Fruit fly (Drosophila melanogaster) whole organism, embryonic: ENCODE results near the gene Rab3GAP1.

Experiments used
- Aef1 ChIP-seq: fragments of 200-800 bp; sonication (Bioruptor generic); IDR thresholded peaks from 3 replicates; pipeline ENCODE4 v1.3.6; 2022; ENCODE audit warnings: missing biosample characterization, missing genetic modification characterization
- Bdp1 ChIP-seq: fragments of 200-800 bp; sonication (Bioruptor generic); optimal IDR thresholded peaks from 3 replicates; lab custom pipeline; 2016; ENCODE audit warnings: missing biosample characterization, missing genetic modification characterization
- CG10147 ChIP-seq: fragments of 200-800 bp; sonication (Bioruptor generic); optimal IDR thresholded peaks from 2 replicates; lab custom pipeline; 2019; ENCODE audit warnings: missing biosample characterization, mild to moderate bottlenecking, missing genetic modification characterization, moderate library complexity
- CG10209 ChIP-seq: fragments of 200-800 bp; sonication (Bioruptor generic); optimal IDR thresholded peaks from 3 replicates; lab custom pipeline; 2017; ENCODE audit warnings: missing biosample characterization, mild to moderate bottlenecking, missing genetic modification characterization, missing genetic modification reagents
- CG11504 ChIP-seq: fragments of 200-800 bp; sonication (Bioruptor generic); optimal IDR thresholded peaks from 3 replicates; lab custom pipeline; 2019; ENCODE audit warnings: missing biosample characterization, mild to moderate bottlenecking, missing genetic modification characterization, moderate library complexity
- CG11723 ChIP-seq: fragments of 200-800 bp; sonication (Bioruptor generic); optimal IDR thresholded peaks from 2 replicates; lab custom pipeline; 2017; ENCODE audit warnings: missing biosample characterization, mild to moderate bottlenecking, missing genetic modification characterization
- CG12071 ChIP-seq: fragments of 200-800 bp; sonication (Bioruptor generic); optimal IDR thresholded peaks from 3 replicates; lab custom pipeline; 2018; ENCODE audit warnings: missing biosample characterization, mild to moderate bottlenecking, missing genetic modification characterization
- CG12744 ChIP-seq: fragments of 200-800 bp; sonication (Bioruptor generic); optimal IDR thresholded peaks from 2 replicates; lab custom pipeline; 2016; ENCODE audit warnings: missing biosample characterization, missing genetic modification characterization
- CG13775 ChIP-seq: fragments of 200-800 bp; sonication (Bioruptor generic); optimal IDR thresholded peaks from 3 replicates; lab custom pipeline; 2017; ENCODE audit warnings: missing biosample characterization, mild to moderate bottlenecking, missing genetic modification characterization
- CG14441 ChIP-seq: fragments of 200-800 bp; sonication (Bioruptor generic); IDR thresholded peaks from 2 replicates; pipeline ENCODE4 v1.3.6; 2022; ENCODE audit warnings: missing biosample characterization, missing genetic modification characterization
- CG15514 ChIP-seq: fragments of 200-800 bp; sonication (Bioruptor generic); optimal IDR thresholded peaks from 3 replicates; lab custom pipeline; 2017; ENCODE audit warnings: missing biosample characterization, missing genetic modification characterization, mild to moderate bottlenecking, moderate library complexity, missing genetic modification reagents
- CG1647 ChIP-seq: fragments of 200-800 bp; sonication (Bioruptor generic); optimal IDR thresholded peaks from 3 replicates; lab custom pipeline; 2016; ENCODE audit warnings: missing biosample characterization, missing genetic modification characterization
- CG16779 ChIP-seq: fragments of 200-800 bp; sonication (Bioruptor generic); IDR thresholded peaks from 2 replicates; pipeline ENCODE4 v1.3.6; 2022; ENCODE audit warnings: missing biosample characterization, missing genetic modification characterization
- CG17328 ChIP-seq: fragments of 200-800 bp; sonication (Bioruptor generic); IDR thresholded peaks from 2 replicates; pipeline ENCODE4 v1.3.6; 2022; ENCODE audit warnings: missing biosample characterization, missing genetic modification characterization
- CG17912 ChIP-seq: fragments of 200-800 bp; sonication (Bioruptor generic); optimal IDR thresholded peaks from 2 replicates; lab custom pipeline; 2018; ENCODE audit warnings: missing biosample characterization, mild to moderate bottlenecking, missing genetic modification characterization
- CG18476 ChIP-seq: fragments of 200-800 bp; sonication (Bioruptor generic); optimal IDR thresholded peaks from 2 replicates; lab custom pipeline; 2016; ENCODE audit warnings: missing biosample characterization, mild to moderate bottlenecking, missing genetic modification characterization
- CG2678 ChIP-seq: fragments of 200-800 bp; sonication (Bioruptor generic); optimal IDR thresholded peaks from 3 replicates; lab custom pipeline; 2019; ENCODE audit warnings: missing biosample characterization, mild to moderate bottlenecking, missing genetic modification characterization, moderate library complexity
- CG4424 ChIP-seq: fragments of 200-800 bp; sonication (Bioruptor generic); optimal IDR thresholded peaks from 3 replicates; lab custom pipeline; 2016; ENCODE audit warnings: missing biosample characterization, missing genetic modification characterization
- CG5180 ChIP-seq: fragments of 200-800 bp; sonication (Bioruptor generic); optimal IDR thresholded peaks from 3 replicates; lab custom pipeline; 2017; ENCODE audit warnings: missing biosample characterization, missing genetic modification characterization, mild to moderate bottlenecking, moderate library complexity, missing genetic modification reagents
- CG6272 ChIP-seq: fragments of 200-800 bp; sonication (Bioruptor generic); IDR thresholded peaks from 2 replicates; pipeline ENCODE4 v1.3.6; 2022; ENCODE audit warnings: missing biosample characterization, missing genetic modification characterization
- E2f2 ChIP-seq: fragments of 200-800 bp; sonication (Bioruptor generic); IDR thresholded peaks from 2 replicates; pipeline ENCODE4 v1.3.6; 2022; ENCODE audit warnings: missing biosample characterization, missing genetic modification characterization
- Eip74EF ChIP-seq, 2 experiments: fragments of 200-800 bp in 1 of 2; fragments of >200 bp in 1 of 2; sonication (Bioruptor generic) in 1 of 2; optimal IDR thresholded peaks; 2 replicates each; lab custom pipeline; 2017 to 2019; ENCODE audit warnings: missing biosample characterization in 2 of 2, missing genetic modification characterization in 2 of 2, mild to moderate bottlenecking in 1 of 2, moderate library complexity in 1 of 2
- Ets65A ChIP-seq: fragments of 200-800 bp; sonication (Bioruptor generic); peaks from one replicate; lab custom pipeline; 2016; ENCODE audit warnings: missing biosample characterization, missing genetic modification characterization
- HHEX ChIP-seq: fragments of 200-800 bp; sonication (Bioruptor generic); optimal IDR thresholded peaks from 3 replicates; lab custom pipeline; 2017; ENCODE audit warnings: missing biosample characterization, mild to moderate bottlenecking, missing genetic modification characterization, missing genetic modification reagents
- Hmr ChIP-seq: fragments of 200-800 bp; sonication (Bioruptor generic); optimal IDR thresholded peaks from 3 replicates; lab custom pipeline; 2017; ENCODE audit warnings: mild to moderate bottlenecking, missing biosample characterization, missing genetic modification reagents, missing genetic modification characterization
- Nf-YA ChIP-seq: fragments of 200-800 bp; sonication (Bioruptor generic); IDR thresholded peaks from 2 replicates; pipeline ENCODE4 v1.3.6; 2022; ENCODE audit warnings: missing biosample characterization, missing genetic modification characterization
- Opbp ChIP-seq: fragments of 200-800 bp; sonication (Bioruptor generic); IDR thresholded peaks from 3 replicates; pipeline ENCODE4 v1.3.6; 2022; ENCODE audit warnings: missing biosample characterization, missing genetic modification characterization; ENCODE audit not compliant: partially characterized antibody
- Ptx1 ChIP-seq: fragments of 200-800 bp; sonication (Bioruptor generic); IDR thresholded peaks from 2 replicates; pipeline ENCODE4 v1.3.6; 2022; ENCODE audit warnings: missing biosample characterization, missing genetic modification characterization
- Rx ChIP-seq: fragments of 200-800 bp; sonication (Bioruptor generic); IDR thresholded peaks from 2 replicates; pipeline ENCODE4 v1.3.6; 2022; ENCODE audit warnings: missing biosample characterization, missing genetic modification characterization
- az2 ChIP-seq: fragments of 200-800 bp; sonication (Bioruptor generic); optimal IDR thresholded peaks from 3 replicates; lab custom pipeline; 2016; ENCODE audit warnings: missing biosample characterization, missing genetic modification characterization
- caup ChIP-seq: fragments of 200-800 bp; sonication (Bioruptor generic); optimal IDR thresholded peaks from 3 replicates; lab custom pipeline; 2017; ENCODE audit warnings: missing biosample characterization, mild to moderate bottlenecking, missing genetic modification characterization, moderate library complexity; ENCODE audit not compliant: severe bottlenecking
- crp ChIP-seq, 2 experiments: fragments of 200-800 bp; sonication (Bioruptor generic); optimal IDR thresholded peaks; 2 replicates in 1 of 2; 3 replicates in 1 of 2; lab custom pipeline; 2017; ENCODE audit warnings: missing biosample characterization in 2 of 2, missing genetic modification characterization in 2 of 2, mild to moderate bottlenecking in 1 of 2, moderate library complexity in 1 of 2
- cwo ChIP-seq: fragments of 200-800 bp; sonication (Bioruptor generic); optimal IDR thresholded peaks from 3 replicates; lab custom pipeline; 2017; ENCODE audit warnings: missing biosample characterization, missing genetic modification characterization, mild to moderate bottlenecking, moderate library complexity, missing genetic modification reagents
- dysf ChIP-seq: fragments of 200-800 bp; sonication (Bioruptor generic); IDR thresholded peaks from 3 replicates; pipeline ENCODE4 v1.3.6; 2022; ENCODE audit warnings: missing biosample characterization, missing genetic modification characterization
- eve ChIP-seq, 2 experiments: fragments of >200 bp; optimal IDR thresholded peaks; 2 replicates each; lab custom pipeline; 2017; ENCODE audit warnings: missing biosample characterization in 2 of 2, missing genetic modification characterization in 2 of 2
- gce ChIP-seq: fragments of 200-800 bp; sonication (Bioruptor generic); IDR thresholded peaks from 3 replicates; pipeline ENCODE4 v1.3.6; 2022; ENCODE audit warnings: missing biosample characterization, missing genetic modification characterization
- ken ChIP-seq: fragments of 200-800 bp; sonication (Bioruptor generic); IDR thresholded peaks from 3 replicates; pipeline ENCODE4 v1.3.6; 2022; ENCODE audit warnings: missing biosample characterization, missing genetic modification characterization
- klu ChIP-seq: fragments of 200-800 bp; sonication (Bioruptor generic); IDR thresholded peaks from 2 replicates; pipeline ENCODE4 v1.3.6; 2022; ENCODE audit warnings: missing biosample characterization, missing genetic modification characterization
- nerfin-2 ChIP-seq: fragments of 200-800 bp; sonication (Bioruptor generic); IDR thresholded peaks from 2 replicates; pipeline ENCODE4 v1.3.6; 2022; ENCODE audit warnings: missing biosample characterization, missing genetic modification characterization; ENCODE audit not compliant: partially characterized antibody
- pan ChIP-seq, 4 experiments: fragments of >200 bp in 3 of 4; fragments of 200-800 bp in 1 of 4; sonication (Bioruptor generic) in 1 of 4; optimal IDR thresholded peaks in 3 of 4; IDR thresholded peaks in 1 of 4; 2 replicates each; pipeline versions ENCODE4 v1.3.6 to Lab custom; 2017 to 2022; ENCODE audit warnings: missing biosample characterization in 2 of 4, missing genetic modification characterization in 2 of 4, mixed read lengths in 1 of 4
- pb ChIP-seq: fragments of 200-800 bp; sonication (Bioruptor generic); optimal IDR thresholded peaks from 3 replicates; lab custom pipeline; 2016; ENCODE audit warnings: missing biosample characterization, missing genetic modification characterization
- pfk ChIP-seq: fragments of 200-800 bp; sonication (Bioruptor generic); optimal IDR thresholded peaks from 2 replicates; lab custom pipeline; 2018; ENCODE audit warnings: missing biosample characterization, mild to moderate bottlenecking, missing genetic modification characterization, moderate library complexity
- pita ChIP-seq: fragments of 200-800 bp; sonication (Bioruptor generic); optimal IDR thresholded peaks from 2 replicates; lab custom pipeline; 2017; ENCODE audit warnings: missing biosample characterization, mild to moderate bottlenecking, missing genetic modification characterization
- pnt ChIP-seq: fragments of 200-800 bp; sonication (Bioruptor generic); optimal IDR thresholded peaks from 3 replicates; lab custom pipeline; 2016; ENCODE audit warnings: missing biosample characterization, missing genetic modification characterization
- prd ChIP-seq, 3 experiments: fragments of >200 bp in 2 of 3; fragments of 200-800 bp in 1 of 3; sonication (Bioruptor generic) in 1 of 3; optimal IDR thresholded peaks in 2 of 3; IDR thresholded peaks in 1 of 3; 2 replicates in 2 of 3; 3 replicates in 1 of 3; pipeline versions ENCODE4 v1.3.6 to Lab custom; 2017 to 2022; ENCODE audit warnings: missing biosample characterization in 1 of 3, missing genetic modification characterization in 1 of 3
- rib ChIP-seq: fragments of 200-800 bp; sonication (Bioruptor generic); IDR thresholded peaks from 2 replicates; pipeline ENCODE4 v1.3.6; 2022; ENCODE audit warnings: missing biosample characterization, missing genetic modification characterization
- schlank ChIP-seq: fragments of 200-800 bp; sonication (Bioruptor generic); optimal IDR thresholded peaks from 2 replicates; lab custom pipeline; 2018; ENCODE audit warnings: missing biosample characterization, mild to moderate bottlenecking, missing genetic modification characterization
- tll ChIP-seq, 2 experiments: fragments of 200-800 bp in 1 of 2; fragments of >200 bp in 1 of 2; sonication (Bioruptor generic) in 1 of 2; optimal IDR thresholded peaks; 2 replicates each; lab custom pipeline; 2017 to 2019; ENCODE audit warnings: missing biosample characterization in 2 of 2, missing genetic modification characterization in 2 of 2, mild to moderate bottlenecking in 1 of 2, moderate library complexity in 1 of 2

Gene Rab3GAP1

DNA sequence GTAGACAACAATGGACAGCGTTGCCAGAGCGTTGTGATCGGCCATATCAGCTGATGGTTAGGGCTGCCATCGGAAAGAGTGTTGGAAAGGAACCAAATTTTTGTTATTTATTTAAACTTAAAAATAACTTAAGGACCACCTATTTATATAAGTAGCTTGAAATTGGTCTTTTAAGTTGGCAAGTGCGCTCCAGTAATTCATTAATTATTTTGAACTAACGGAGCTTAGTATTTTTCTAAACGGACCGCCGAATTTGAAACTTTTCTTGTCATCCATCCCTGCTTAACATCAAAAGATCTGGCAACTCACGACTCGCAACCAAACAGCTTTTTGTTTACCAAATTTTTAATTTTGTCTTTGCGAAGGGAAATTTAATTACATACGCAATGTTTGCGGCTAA lies at the start of gene Rab3GAP1, which contains the start of gene CG14352 (continued):
- TF ChIP-seq CG18476 (GFP tag; lab: Kevin White, UChicago) (peak; percentile 85), pan (optimal IDR thresholded peaks at IDR 0.05; lab: Kevin White, UChicago) (no peak), pan (GFP tag; optimal IDR thresholded peaks at IDR 0.05 in 1 of 2, IDR thresholded peaks at IDR 0.05 in 1 of 2) (peak in 1 of 2 experiments; percentile 89), CG11723 (GFP tag; lab: Kevin White, UChicago) (peak; percentile 72), pb (GFP tag; lab: Kevin White, UChicago) (peak; percentile 51), Ets65A (GFP tag; lab: Kevin White, UChicago) (peak; percentile 99), Opbp (GFP tag; lab: Robert Waterston, UW) (no peak), gce (GFP tag; lab: Robert Waterston, UW) (no peak), CG10209 (GFP tag; lab: Kevin White, UChicago) (peak; percentile 85), ken (GFP tag; lab: Robert Waterston, UW) (peak; percentile 87), CG16779 (GFP tag; lab: Robert Waterston, UW) (peak; percentile 78; the same call in 1 of the 2 replicates), CG2678 (peak; percentile 86), CG5180 (peak; percentile 20), rib (GFP tag; lab: Robert Waterston, UW) (peak; percentile 37; the same call in 1 of the 2 replicates), CG12071 (GFP tag; lab: Kevin White, UChicago) (peak; percentile 50), CG6272 (peak; percentile 82), pnt (GFP tag; lab: Kevin White, UChicago) (peak; percentile 88), E2f2 (GFP tag; lab: Robert Waterston, UW) (peak; percentile 77), Ptx1 (GFP tag; lab: Robert Waterston, UW) (peak; percentile 87), prd (optimal IDR thresholded peaks at IDR 0.05; lab: Kevin White, UChicago) (no peak), prd (GFP tag; IDR thresholded peaks at IDR 0.05; lab: Robert Waterston, UW) (peak; percentile 91), Rx (GFP tag; lab: Robert Waterston, UW) (peak; percentile 68), Bdp1 (GFP tag; lab: Kevin White, UChicago) (peak; percentile 79), CG17912 (GFP tag; lab: Kevin White, UChicago) (peak; percentile 27), Nf-YA (GFP tag; lab: Robert Waterston, UW) (peak; percentile 69), klu (GFP tag; lab: Robert Waterston, UW) (peak; percentile 83), eve (GFP tag; optimal IDR thresholded peaks at IDR 0.05; lab: Kevin White, UChicago) (no peak), pfk (GFP tag; lab: Kevin White, UChicago) (peak; percentile 14), schlank (tag; lab: Kevin White, UChicago) (peak; percentile 45), Hmr (peak; percentile 85), caup (peak; percentile 81), CG1647 (GFP tag; lab: Kevin White, UChicago) (peak; percentile 85), HHEX (peak; percentile 75), CG14441 (peak; percentile 82), CG13775 (GFP tag; lab: Kevin White, UChicago) (peak; percentile 89), tll (GFP tag; optimal IDR thresholded peaks at IDR 0.05; lab: Kevin White, UChicago) (no peak), Eip74EF (GFP tag; optimal IDR thresholded peaks at IDR 0.05; lab: Kevin White, UChicago) (peak in 1 of 2 experiments; percentile 54), CG15514 (GFP tag; lab: Kevin White, UChicago) (peak; percentile 80), Aef1 (GFP tag; lab: Robert Waterston, UW) (peak; percentile 86), CG10147 (peak; percentile 71), dysf (GFP tag; lab: Robert Waterston, UW) (peak; percentile 88), crp (GFP tag; optimal IDR thresholded peaks at IDR 0.05; lab: Kevin White, UChicago) (peak; percentile 89 to 98), az2 (GFP tag; lab: Kevin White, UChicago) (peak; percentile 87), CG4424 (GFP tag; lab: Kevin White, UChicago) (peak; percentile 87), CG11504 (tag; lab: Kevin White, UChicago) (peak; percentile 86), CG17328 (peak; percentile 83), CG12744 (peak; percentile 87), pita (GFP tag; lab: Kevin White, UChicago) (no peak), nerfin-2 (no peak), cwo (peak; percentile 67)
